Worm (Caenorhabditis elegans): Measurements from ENCODE around the gene K10D11.5.

K10D11.5 gene

DNA sequence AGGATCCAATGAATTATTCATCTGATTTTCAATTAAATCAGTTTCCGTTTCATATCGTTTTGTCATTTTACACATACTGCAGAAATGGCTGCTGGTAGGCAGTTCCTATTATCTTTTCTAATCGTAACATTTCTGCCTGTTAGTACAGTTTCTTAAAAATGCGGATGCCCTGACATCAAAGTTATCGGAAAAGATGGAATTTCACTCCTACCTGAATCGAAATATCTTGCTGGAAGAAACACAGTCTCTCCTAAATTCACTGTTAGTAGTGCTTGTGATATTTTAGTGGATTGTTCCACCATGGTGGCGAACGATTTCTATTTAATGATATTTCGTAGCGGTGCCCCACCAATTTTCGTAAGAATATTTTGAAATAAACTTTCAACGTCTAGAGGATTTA is 43.2 kb downstream of the K10D11.5 start, which contains the start of gene F55G11.10:
TSS of gene F55G11.10 (plus strand) at position 301 of the 400 bp plus-strand sequence.
- TF ChIP-seq dao-5 (tag; optimal IDR thresholded peaks at IDR 0.05) = no peak
- TF ChIP-seq him-1 (tag; optimal IDR thresholded peaks at IDR 0.05) = no peak
- no peak for TF ChIP-seq W03F9.2 (tag; optimal IDR thresholded peaks at IDR 0.05)

- TF ChIP-seq him-1 (tag; optimal IDR thresholded peaks at IDR 0.05) (no peak), W03F9.2 (tag; optimal IDR thresholded peaks at IDR 0.05) (no peak), dao-5 (tag; optimal IDR thresholded peaks at IDR 0.05) (no peak)
These were observed 45.2 kb downstream of the K10D11.5 start, which contains the start of gene F55G11.1 for ce11 chrIV:12946488-12946887. Gene F55G11.1 (minus strand): TSS chrIV:12946588.

- no peak for TF ChIP-seq W03F9.2 (tag; optimal IDR thresholded peaks at IDR 0.05)
- no peak for TF ChIP-seq him-1 (tag; optimal IDR thresholded peaks at IDR 0.05)
- TF ChIP-seq dao-5 (tag; optimal IDR thresholded peaks at IDR 0.05) = no peak
These were observed 49.0 kb downstream of the K10D11.5 start, which contains the start of gene dct-19 for ce11 chrIV:12942633-12943032. Gene dct-19 (plus strand): TSS chrIV:12942933.

ce11 chrIV:12941254-12941653 is 50.4 kb downstream of the K10D11.5 start, which contains the start of gene dod-24:
Gene dod-24 (minus strand): TSS chrIV:12941354.
- TF ChIP-seq him-1 (tag; optimal IDR thresholded peaks at IDR 0.05) (no peak), W03F9.2 (tag; optimal IDR thresholded peaks at IDR 0.05) (no peak), dao-5 (tag; optimal IDR thresholded peaks at IDR 0.05) (no peak)

All from whole organism, L4/young adult.